Fruit fly (Drosophila melanogaster): ENCODE results near the gene CG14915.

DNA sequence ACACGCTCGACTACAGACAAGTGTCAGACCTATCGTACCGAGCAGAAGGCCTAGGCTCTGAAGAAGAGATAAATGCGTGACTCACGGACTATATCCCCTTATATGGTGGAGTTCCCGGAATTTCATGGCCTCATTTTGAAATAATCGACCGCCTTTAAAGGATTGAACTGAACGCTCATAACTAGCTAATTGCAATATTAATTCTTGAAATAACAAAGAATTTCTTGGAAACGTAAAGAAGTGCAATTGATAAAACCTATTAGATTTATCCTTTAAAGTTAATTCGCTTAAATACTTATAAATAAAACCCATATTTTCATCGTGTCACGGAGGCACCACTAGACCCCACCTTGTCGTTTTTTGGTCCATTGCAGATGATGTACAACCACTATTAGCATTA is 29.8 kb upstream of the CG14915 start:
- no peak for TF ChIP-seq EcR (GFP tag; optimal IDR thresholded peaks at IDR 0.05)
- TF ChIP-seq psq (optimal IDR thresholded peaks at IDR 0.05), result no peak
- TF ChIP-seq CG8478 (optimal IDR thresholded peaks at IDR 0.05), result no peak
- no peak for TF ChIP-seq usp (GFP tag; optimal IDR thresholded peaks at IDR 0.05)

Data from whole organism.